Fruit fly (Drosophila melanogaster) whole organism, wandering third instar larva: Measurements from ENCODE around the gene spg.

ENCODE experiments used
- Abd-B ChIP-seq: fragments of >200 bp; optimal IDR thresholded peaks from 2 replicates; lab custom pipeline; 2017; ENCODE audit warnings: missing biosample characterization, missing genetic modification characterization
- CG32264 ChIP-seq: fragments of 200-800 bp; sonication (Bioruptor generic); optimal IDR thresholded peaks from 2 replicates; lab custom pipeline; 2016; ENCODE audit warnings: missing biosample characterization, missing genetic modification characterization
- CG9705 ChIP-seq: fragments of 200-800 bp; sonication (Bioruptor generic); optimal IDR thresholded peaks from 2 replicates; lab custom pipeline; 2018; ENCODE audit warnings: missing biosample characterization, mild to moderate bottlenecking, missing genetic modification characterization
- CrebA ChIP-seq: fragments of 200-800 bp; sonication (Bioruptor generic); optimal IDR thresholded peaks from 2 replicates; lab custom pipeline; 2016; ENCODE audit warnings: missing biosample characterization, mild to moderate bottlenecking, missing genetic modification characterization, borderline replicate concordance
- Dfd ChIP-seq: fragments of >200 bp; optimal IDR thresholded peaks from 2 replicates; lab custom pipeline; 2017; ENCODE audit warnings: missing biosample characterization, missing genetic modification characterization
- Dif ChIP-seq: fragments of 200-275, 200-300 bp; sonication (Bioruptor generic); optimal IDR thresholded peaks from 2 replicates; lab custom pipeline; 2018; ENCODE audit warnings: missing biosample characterization, missing genetic modification characterization; ENCODE audit not compliant: partially characterized antibody
- GATAd ChIP-seq: sonication (Bioruptor generic); optimal IDR thresholded peaks from 2 replicates; lab custom pipeline; 2016; ENCODE audit warnings: missing biosample characterization, missing genetic modification characterization
- HLH106 ChIP-seq: fragments of 200-800 bp; optimal IDR thresholded peaks from 3 replicates; lab custom pipeline; 2019; ENCODE audit warnings: missing biosample characterization, mild to moderate bottlenecking, missing genetic modification characterization, moderate library complexity
- Hnf4 ChIP-seq: fragments of 200-800 bp; sonication (Bioruptor generic); optimal IDR thresholded peaks from 2 replicates; lab custom pipeline; 2016; ENCODE audit warnings: missing biosample characterization, mild to moderate bottlenecking, missing genetic modification characterization
- Hr78 ChIP-seq: fragments of >200 bp; optimal IDR thresholded peaks from 2 replicates; lab custom pipeline; 2017; ENCODE audit warnings: missing biosample characterization, missing genetic modification characterization
- Hr83 ChIP-seq: fragments of 200-300 bp; sonication (Bioruptor generic); optimal IDR thresholded peaks from 2 replicates; lab custom pipeline; 2016; ENCODE audit warnings: missing biosample characterization, mild to moderate bottlenecking, missing genetic modification characterization, moderate library complexity; ENCODE audit not compliant: poor library complexity, severe bottlenecking
- Jra ChIP-seq: sonication (Bioruptor generic); optimal IDR thresholded peaks from 2 replicates; lab custom pipeline; 2016; ENCODE audit warnings: missing biosample characterization, missing genetic modification characterization
- Mio ChIP-seq: sonication (Bioruptor generic); optimal IDR thresholded peaks from 2 replicates; lab custom pipeline; 2016; ENCODE audit warnings: missing biosample characterization, missing genetic modification characterization
- Myc ChIP-seq: fragments of >200 bp; optimal IDR thresholded peaks from 2 replicates; lab custom pipeline; 2017
- N ChIP-seq: fragments of >200 bp; optimal IDR thresholded peaks from 2 replicates; lab custom pipeline; 2018; ENCODE audit warnings: missing biosample characterization, missing external identifiers, missing genetic modification characterization
- OdsH ChIP-seq: fragments of 200-800 bp; sonication (Bioruptor generic); optimal IDR thresholded peaks from 2 replicates; lab custom pipeline; 2016; ENCODE audit warnings: missing biosample characterization, mild to moderate bottlenecking, missing genetic modification characterization
- Rel ChIP-seq, 2 experiments: fragments of 200-800 bp; sonication (Bioruptor generic) in 1 of 2; optimal IDR thresholded peaks; 2 replicates in 1 of 2; 3 replicates in 1 of 2; lab custom pipeline; 2016 to 2019; ENCODE audit warnings: mild to moderate bottlenecking in 2 of 2, missing biosample characterization in 2 of 2, missing genetic modification characterization in 2 of 2, moderate library complexity in 1 of 2
- Sp1 ChIP-seq: fragments of 200-800 bp; sonication (Bioruptor generic); optimal IDR thresholded peaks from 3 replicates; lab custom pipeline; 2019; ENCODE audit warnings: missing biosample characterization, mild to moderate bottlenecking, missing genetic modification characterization, moderate library complexity
- Vsx2 ChIP-seq: fragments of 200-300, 225-300 bp; sonication (Bioruptor generic); optimal IDR thresholded peaks from 2 replicates; lab custom pipeline; 2018; ENCODE audit warnings: missing biosample characterization, missing genetic modification characterization; ENCODE audit not compliant: partially characterized antibody
- br ChIP-seq: fragments of 200-800 bp; sonication (Bioruptor generic); optimal IDR thresholded peaks from 2 replicates; lab custom pipeline; 2016; ENCODE audit warnings: missing biosample characterization, missing genetic modification characterization
- dl ChIP-seq, 2 experiments: fragments of 175-275, 200-275 bp in 1 of 2; fragments of 200-275 bp in 1 of 2; sonication (Bioruptor generic); optimal IDR thresholded peaks; lab custom pipeline; 2018; ENCODE audit warnings: mild to moderate bottlenecking in 2 of 2, missing biosample characterization in 2 of 2, missing genetic modification characterization in 2 of 2, moderate library complexity in 2 of 2; ENCODE audit not compliant: partially characterized antibody in 2 of 2, insufficient read depth in 1 of 2
- dmrt93B ChIP-seq: fragments of 200-800 bp; sonication (Bioruptor generic); optimal IDR thresholded peaks from 2 replicates; lab custom pipeline; 2018; ENCODE audit warnings: missing biosample characterization, mild to moderate bottlenecking, missing genetic modification characterization
- dsf ChIP-seq: sonication (Bioruptor generic); optimal IDR thresholded peaks from 2 replicates; lab custom pipeline; 2016; ENCODE audit warnings: missing biosample characterization, missing genetic modification characterization, borderline replicate concordance
- ey ChIP-seq: fragments of 200-800 bp; sonication (Bioruptor generic); optimal IDR thresholded peaks from 2 replicates; lab custom pipeline; 2016; ENCODE audit warnings: missing biosample characterization, missing genetic modification characterization
- foxo ChIP-seq, 2 experiments: fragments of 200-800 bp; sonication (Bioruptor generic); optimal IDR thresholded peaks; 2 replicates in 1 of 2; 3 replicates in 1 of 2; lab custom pipeline; 2016 to 2017; ENCODE audit warnings: missing biosample characterization in 2 of 2, missing genetic modification characterization in 2 of 2
- fru ChIP-seq: fragments of 200-800 bp; sonication (Bioruptor generic); optimal IDR thresholded peaks from 3 replicates; lab custom pipeline; 2016; ENCODE audit warnings: missing biosample characterization, mild to moderate bottlenecking, missing genetic modification characterization
- h ChIP-seq: fragments of 200-800 bp; sonication (Bioruptor generic); optimal IDR thresholded peaks from 3 replicates; lab custom pipeline; 2016; ENCODE audit warnings: missing biosample characterization, mild to moderate bottlenecking, missing genetic modification characterization
- jim ChIP-seq: fragments of 175-275, 200-325 bp; sonication (Bioruptor generic); optimal IDR thresholded peaks from 2 replicates; lab custom pipeline; 2016; ENCODE audit warnings: missing biosample characterization, mild to moderate bottlenecking, missing genetic modification characterization
- lola ChIP-seq: fragments of >200 bp; optimal IDR thresholded peaks from 2 replicates; lab custom pipeline; 2017; ENCODE audit warnings: missing biosample characterization, missing genetic modification characterization
- pan ChIP-seq: fragments of >200 bp; optimal IDR thresholded peaks from 2 replicates; lab custom pipeline; 2017
- psq ChIP-seq: fragments of 200-800 bp; sonication (Bioruptor generic); optimal IDR thresholded peaks from 3 replicates; lab custom pipeline; 2017; ENCODE audit warnings: missing biosample characterization, mild to moderate bottlenecking, missing genetic modification characterization, moderate library complexity
- rgr ChIP-seq: fragments of 200-800 bp; sonication (Bioruptor generic); optimal IDR thresholded peaks from 3 replicates; lab custom pipeline; 2016; ENCODE audit warnings: missing biosample characterization, mild to moderate bottlenecking, missing genetic modification characterization
- sage ChIP-seq: fragments of 200-800 bp; sonication (Bioruptor generic); optimal IDR thresholded peaks from 2 replicates; lab custom pipeline; 2016; ENCODE audit warnings: missing biosample characterization, mild to moderate bottlenecking, missing genetic modification characterization
- sv ChIP-seq: fragments of 200-800 bp; sonication (Bioruptor generic); optimal IDR thresholded peaks from 3 replicates; lab custom pipeline; 2016; ENCODE audit warnings: missing biosample characterization, missing genetic modification characterization
- tai ChIP-seq: sonication (Bioruptor generic); optimal IDR thresholded peaks from 2 replicates; lab custom pipeline; 2016; ENCODE audit warnings: missing biosample characterization, missing genetic modification characterization
- usp ChIP-seq: fragments of >200 bp; optimal IDR thresholded peaks from 2 replicates; lab custom pipeline; 2017; ENCODE audit warnings: missing biosample characterization, missing genetic modification characterization
- woc ChIP-seq: sonication (Bioruptor generic); optimal IDR thresholded peaks from 2 replicates; lab custom pipeline; 2016; ENCODE audit warnings: missing biosample characterization, mild to moderate bottlenecking, missing genetic modification characterization

Gene spg

DNA sequence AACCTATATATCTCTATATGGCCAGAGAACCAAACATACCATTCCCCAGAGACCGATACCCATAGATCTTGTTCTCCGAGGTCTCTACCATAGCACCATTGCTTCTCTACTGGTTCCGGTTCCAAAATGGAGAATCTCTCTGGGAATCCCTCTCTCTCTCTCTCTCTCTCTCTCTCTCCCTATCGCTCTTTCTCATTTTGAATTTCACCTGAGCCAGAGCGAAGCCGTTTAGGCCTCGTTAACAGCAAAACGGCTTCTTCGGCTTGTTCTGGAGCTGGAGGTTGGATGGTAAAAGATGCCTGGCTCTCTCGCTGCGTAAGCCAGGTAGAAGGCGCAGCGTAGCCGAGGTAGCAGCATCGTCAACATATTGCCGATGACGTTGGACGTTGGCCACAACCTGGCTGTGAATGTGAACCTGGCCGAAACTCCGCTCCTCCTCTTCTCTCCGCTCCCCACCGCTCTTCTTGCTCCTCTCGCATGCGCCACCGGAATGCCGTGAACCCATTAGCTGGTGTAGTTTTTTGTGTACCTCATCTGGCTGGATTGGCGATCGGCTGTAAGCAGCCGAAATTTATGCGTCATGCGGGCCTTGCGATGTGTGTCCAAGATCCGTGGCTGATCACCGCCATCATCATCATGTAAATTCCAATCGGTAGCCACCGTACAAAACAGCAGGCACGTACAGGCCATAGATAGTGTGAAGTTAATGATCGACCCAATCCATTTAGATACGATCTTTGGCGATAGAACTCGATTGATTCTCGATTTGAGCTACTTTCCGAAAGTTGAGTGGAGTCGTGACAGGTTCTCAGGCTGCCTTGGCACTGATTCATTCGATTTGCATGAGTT lies 16.5 kb downstream of the spg start:
- TF ChIP-seq dmrt93B (GFP tag; lab: Kevin White, UChicago) (no peak), Hnf4 (GFP tag; lab: Kevin White, UChicago) (no peak), CG32264 (GFP tag; lab: Kevin White, UChicago) (no peak), pan (lab: Kevin White, UChicago) (no peak), Jra (GFP tag; lab: Kevin White, UChicago) (no peak), Vsx2 (GFP tag; lab: Kevin White, UChicago) (peak; percentile 80), foxo (GFP tag; optimal IDR thresholded peaks at IDR 0.05; lab: Kevin White, UChicago) (no peak), Myc (lab: Kevin White, UChicago) (no peak), dsf (GFP tag; lab: Kevin White, UChicago) (no peak), HLH106 (tag; lab: Kevin White, UChicago) (no peak), psq (peak; percentile 23), Dfd (GFP tag; lab: Kevin White, UChicago) (no peak), sv (GFP tag; lab: Kevin White, UChicago) (no peak), Hr83 (GFP tag; lab: Kevin White, UChicago) (peak; percentile 36), Dif (GFP tag; lab: Kevin White, UChicago) (peak; percentile 87), Mio (GFP tag; lab: Kevin White, UChicago) (no peak), CG9705 (no peak), sage (GFP tag; lab: Kevin White, UChicago) (peak; percentile 22), dl (GFP tag; optimal IDR thresholded peaks at IDR 0.05; lab: Kevin White, UChicago; ENCODE audit: insufficient read depth in 1 of 2, partially characterized antibody in 2 of 2) (peak; percentile 87 to 89), CrebA (peak; percentile 73), Rel (GFP tag; optimal IDR thresholded peaks at IDR 0.05; lab: Kevin White, UChicago) (no peak), Rel (tag; optimal IDR thresholded peaks at IDR 0.05; lab: Kevin White, UChicago) (no peak), br (GFP tag; lab: Kevin White, UChicago) (no peak), OdsH (GFP tag; lab: Kevin White, UChicago) (no peak), rgr (GFP tag; lab: Kevin White, UChicago) (no peak), fru (GFP tag; lab: Kevin White, UChicago) (peak; percentile 4), tai (GFP tag; lab: Kevin White, UChicago) (no peak), GATAd (no peak), N (GFP tag; lab: Kevin White, UChicago) (no peak), Sp1 (GFP tag; lab: Kevin White, UChicago) (no peak), woc (GFP tag; lab: Kevin White, UChicago) (no peak), Abd-B (GFP tag; lab: Kevin White, UChicago) (no peak), lola (GFP tag; lab: Kevin White, UChicago) (no peak), Hr78 (GFP tag; lab: Kevin White, UChicago) (no peak), h (GFP tag; lab: Kevin White, UChicago) (no peak), ey (GFP tag; lab: Kevin White, UChicago) (no peak), usp (GFP tag; lab: Kevin White, UChicago) (no peak)
- TF ChIP-seq, all 38 proteins: peak for 8

DNA sequence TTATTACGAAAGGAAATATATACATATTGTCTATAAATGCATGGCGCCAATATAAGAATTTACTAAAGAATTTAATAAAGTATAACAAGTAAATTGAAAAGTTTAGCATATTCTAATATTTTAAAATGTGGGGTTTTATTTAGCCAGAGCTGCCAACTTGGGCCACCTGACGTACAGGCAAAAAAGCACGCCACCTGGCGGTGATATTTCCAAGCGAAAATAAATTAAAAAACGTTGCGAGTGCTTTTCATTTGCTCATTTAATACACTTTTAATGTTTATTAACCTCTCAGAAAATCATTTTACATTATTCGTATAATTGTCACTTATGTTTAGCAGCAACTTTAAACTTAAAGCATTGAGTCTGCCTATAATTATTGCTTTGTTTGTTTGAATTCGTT lies 25.3 kb downstream of the spg start:
- TF ChIP-seq jim (no peak), Rel (GFP tag; optimal IDR thresholded peaks at IDR 0.05; lab: Kevin White, UChicago) (no peak), Rel (tag; optimal IDR thresholded peaks at IDR 0.05; lab: Kevin White, UChicago) (peak; percentile 86)
